Fruit fly (Drosophila melanogaster) whole organism, embryonic: ENCODE results near the gene CG17154.
A peak's percentile ranks its signal among the peaks of the same experiment; 100 is the strongest.

ENCODE experiments used
- Antp ChIP-seq: fragments of 200-800 bp; sonication (Bioruptor generic); optimal IDR thresholded peaks from 3 replicates; lab custom pipeline; 2016; ENCODE audit warnings: missing biosample characterization, missing genetic modification characterization
- Atf-2 ChIP-seq: fragments of 200-800 bp; sonication (Bioruptor generic); optimal IDR thresholded peaks from 2 replicates; lab custom pipeline; 2016; ENCODE audit warnings: missing biosample characterization, missing genetic modification characterization
- CG10565 ChIP-seq: fragments of 200-800 bp; sonication (Bioruptor generic); optimal IDR thresholded peaks from 3 replicates; lab custom pipeline; 2016; ENCODE audit warnings: missing biosample characterization, mild to moderate bottlenecking, missing genetic modification characterization
- CG11560 ChIP-seq: fragments of 200-800 bp; sonication (Bioruptor generic); IDR thresholded peaks from 3 replicates; pipeline ENCODE4 v1.3.6; 2022; ENCODE audit warnings: missing biosample characterization, missing genetic modification characterization
- CG11695 ChIP-seq: fragments of 200-800 bp; sonication (Bioruptor generic); IDR thresholded peaks from 3 replicates; pipeline ENCODE4 v1.3.6; 2022; ENCODE audit warnings: missing biosample characterization, missing genetic modification characterization
- CG12659 ChIP-seq: fragments of 200-800 bp; sonication (Bioruptor generic); optimal IDR thresholded peaks from 3 replicates; lab custom pipeline; 2017; ENCODE audit warnings: mild to moderate bottlenecking, missing biosample characterization, missing genetic modification reagents, missing genetic modification characterization
- CG12769 ChIP-seq: fragments of 200-800 bp; sonication (Bioruptor generic); optimal IDR thresholded peaks from 2 replicates; lab custom pipeline; 2019; ENCODE audit warnings: missing biosample characterization, mild to moderate bottlenecking, missing genetic modification characterization, moderate library complexity
- CG13775 ChIP-seq: fragments of 200-800 bp; sonication (Bioruptor generic); optimal IDR thresholded peaks from 3 replicates; lab custom pipeline; 2017; ENCODE audit warnings: missing biosample characterization, mild to moderate bottlenecking, missing genetic modification characterization
- CG14014 ChIP-seq: fragments of 200-800 bp; sonication (Bioruptor generic); IDR thresholded peaks from 2 replicates; pipeline ENCODE4 v1.3.6; 2022; ENCODE audit warnings: missing biosample characterization, missing genetic modification characterization
- CG1529 ChIP-seq: fragments of 200-800 bp; sonication (Bioruptor generic); optimal IDR thresholded peaks from 3 replicates; lab custom pipeline; 2018; ENCODE audit warnings: missing biosample characterization, missing genetic modification characterization
- CG16779 ChIP-seq: fragments of 200-800 bp; sonication (Bioruptor generic); IDR thresholded peaks from 2 replicates; pipeline ENCODE4 v1.3.6; 2022; ENCODE audit warnings: missing biosample characterization, missing genetic modification characterization
- CG2120 ChIP-seq: fragments of 200-800 bp; sonication (Bioruptor generic); optimal IDR thresholded peaks from 3 replicates; lab custom pipeline; 2016; ENCODE audit warnings: missing biosample characterization, missing genetic modification characterization
- CG31441 ChIP-seq: fragments of 200-800 bp; sonication (Bioruptor generic); IDR thresholded peaks from 2 replicates; pipeline ENCODE4 v1.3.6; 2022; ENCODE audit warnings: missing biosample characterization, missing genetic modification characterization
- CG42726 ChIP-seq: fragments of 200-800 bp; sonication (Bioruptor generic); IDR thresholded peaks from 2 replicates; pipeline ENCODE4 v1.3.6; 2022; ENCODE audit warnings: missing biosample characterization, missing genetic modification characterization; ENCODE audit not compliant: partially characterized antibody
- CG7271 ChIP-seq: fragments of 200-800 bp; sonication (Bioruptor generic); optimal IDR thresholded peaks from 2 replicates; lab custom pipeline; 2018; ENCODE audit warnings: missing biosample characterization, mild to moderate bottlenecking, missing genetic modification characterization, moderate library complexity
- CG8388 ChIP-seq: fragments of 200-800 bp; sonication (Bioruptor generic); optimal IDR thresholded peaks from 2 replicates; lab custom pipeline; 2019; ENCODE audit warnings: missing biosample characterization, mild to moderate bottlenecking, missing genetic modification characterization, moderate library complexity
- CoRest ChIP-seq: fragments of 200-800 bp; sonication (Bioruptor generic); optimal IDR thresholded peaks from 3 replicates; lab custom pipeline; 2018; ENCODE audit warnings: missing biosample characterization, mild to moderate bottlenecking, missing genetic modification characterization, moderate library complexity
- CrebB ChIP-seq: fragments of 200-800 bp; sonication (Bioruptor generic); optimal IDR thresholded peaks from 3 replicates; lab custom pipeline; 2018; ENCODE audit warnings: missing biosample characterization, mild to moderate bottlenecking, missing genetic modification characterization
- Dp ChIP-seq: fragments of 200-800 bp; sonication (Bioruptor generic); optimal IDR thresholded peaks from 2 replicates; lab custom pipeline; 2018; ENCODE audit warnings: missing biosample characterization, mild to moderate bottlenecking, missing genetic modification characterization, moderate library complexity
- Fer2 ChIP-seq: fragments of 200-800 bp; sonication (Bioruptor generic); optimal IDR thresholded peaks from 2 replicates; lab custom pipeline; 2018; ENCODE audit warnings: missing biosample characterization, mild to moderate bottlenecking, missing genetic modification characterization, moderate library complexity
- Hsf ChIP-seq: fragments of 200-800 bp; sonication (Bioruptor generic); optimal IDR thresholded peaks from 3 replicates; lab custom pipeline; 2016; ENCODE audit warnings: missing biosample characterization, missing genetic modification characterization
- Lpt ChIP-seq: fragments of >200 bp; optimal IDR thresholded peaks from 2 replicates; lab custom pipeline; 2018; ENCODE audit warnings: missing biosample characterization, missing genetic modification characterization
- NK7.1 ChIP-seq: fragments of 200-800 bp; sonication (Bioruptor generic); optimal IDR thresholded peaks from 3 replicates; lab custom pipeline; 2016; ENCODE audit warnings: missing biosample characterization, missing genetic modification characterization
- Pdp1 ChIP-seq, 2 experiments: fragments of 200-800 bp; sonication (Bioruptor generic); optimal IDR thresholded peaks; 3 replicates each; lab custom pipeline; 2016; ENCODE audit warnings: missing biosample characterization in 2 of 2, missing genetic modification characterization in 2 of 2, mild to moderate bottlenecking in 1 of 2, moderate library complexity in 1 of 2
- Sox100B ChIP-seq: fragments of 200-800 bp; sonication (Bioruptor generic); optimal IDR thresholded peaks from 3 replicates; lab custom pipeline; 2018; ENCODE audit warnings: missing biosample characterization, mild to moderate bottlenecking, missing genetic modification characterization
- TFAM ChIP-seq: fragments of 200-800 bp; sonication (Bioruptor generic); optimal IDR thresholded peaks from 2 replicates; lab custom pipeline; 2017; ENCODE audit warnings: missing biosample characterization, missing genetic modification characterization, inconsistent platforms
- Vsx1 ChIP-seq: fragments of 200-800 bp; sonication (Bioruptor generic); optimal IDR thresholded peaks from 2 replicates; lab custom pipeline; 2017; ENCODE audit warnings: missing biosample characterization, mild to moderate bottlenecking, missing genetic modification characterization, missing genetic modification reagents
- ap ChIP-seq: fragments of 200-800 bp; sonication (Bioruptor generic); IDR thresholded peaks from 2 replicates; pipeline ENCODE4 v1.3.6; 2022; ENCODE audit warnings: missing biosample characterization, missing genetic modification characterization
- ash1 ChIP-seq: fragments of 200-800 bp; sonication (Bioruptor generic); optimal IDR thresholded peaks from 2 replicates; lab custom pipeline; 2018; ENCODE audit warnings: missing biosample characterization, mild to moderate bottlenecking, missing genetic modification characterization
- emc ChIP-seq: fragments of 200-800 bp; sonication (Bioruptor generic); optimal IDR thresholded peaks from 2 replicates; lab custom pipeline; 2016; ENCODE audit warnings: missing biosample characterization, missing genetic modification characterization
- eve ChIP-seq, 2 experiments: fragments of >200 bp; optimal IDR thresholded peaks; 2 replicates each; lab custom pipeline; 2017; ENCODE audit warnings: missing biosample characterization in 2 of 2, missing genetic modification characterization in 2 of 2
- ewg ChIP-seq: fragments of 200-800 bp; sonication (Bioruptor generic); optimal IDR thresholded peaks from 3 replicates; lab custom pipeline; 2017; ENCODE audit warnings: mild to moderate bottlenecking, missing biosample characterization, missing genetic modification reagents, missing genetic modification characterization
- fd96Cb ChIP-seq: fragments of 200-800 bp; sonication (Bioruptor generic); optimal IDR thresholded peaks from 2 replicates; lab custom pipeline; 2018; ENCODE audit warnings: missing biosample characterization, mild to moderate bottlenecking, missing genetic modification characterization, moderate library complexity
- gcm2 ChIP-seq: fragments of 200-800 bp; sonication (Bioruptor generic); optimal IDR thresholded peaks from 2 replicates; lab custom pipeline; 2016; ENCODE audit warnings: missing biosample characterization, missing genetic modification characterization
- gem ChIP-seq: fragments of 200-800 bp; sonication (Bioruptor generic); optimal IDR thresholded peaks from 2 replicates; lab custom pipeline; 2019; ENCODE audit warnings: missing biosample characterization, mild to moderate bottlenecking, missing genetic modification characterization, moderate library complexity
- hb ChIP-seq: fragments of 200-800 bp; sonication (Bioruptor generic); IDR thresholded peaks from 3 replicates; pipeline ENCODE4 v1.3.6; 2022; ENCODE audit warnings: missing biosample characterization, missing genetic modification characterization; ENCODE audit not compliant: partially characterized antibody
- insv ChIP-seq, 2 experiments: fragments of 200-800 bp; sonication (Bioruptor generic); optimal IDR thresholded peaks; 3 replicates each; lab custom pipeline; 2016 to 2018; ENCODE audit warnings: missing biosample characterization in 2 of 2, missing genetic modification characterization in 2 of 2
- jigr1 ChIP-seq: fragments of 200-800 bp; sonication (Bioruptor generic); IDR thresholded peaks from 3 replicates; pipeline ENCODE4 v1.3.6; 2022; ENCODE audit warnings: missing biosample characterization, missing genetic modification characterization
- kah ChIP-seq: fragments of 200-800 bp; sonication (Bioruptor generic); optimal IDR thresholded peaks from 2 replicates; lab custom pipeline; 2018; ENCODE audit warnings: missing biosample characterization, mild to moderate bottlenecking, missing genetic modification characterization
- kay ChIP-seq: fragments of 200-800 bp; sonication (Bioruptor generic); optimal IDR thresholded peaks from 2 replicates; lab custom pipeline; 2016; ENCODE audit warnings: missing biosample characterization, missing genetic modification characterization
- knrl ChIP-seq: fragments of 200-800 bp; sonication (Bioruptor generic); IDR thresholded peaks from 3 replicates; pipeline ENCODE4 v1.3.6; 2022; ENCODE audit warnings: missing biosample characterization, missing genetic modification characterization; ENCODE audit not compliant: partially characterized antibody
- lab ChIP-seq: fragments of 200-800 bp; sonication (Bioruptor generic); optimal IDR thresholded peaks from 3 replicates; lab custom pipeline; 2017; ENCODE audit warnings: missing biosample characterization, missing genetic modification characterization, mild to moderate bottlenecking, moderate library complexity, missing genetic modification reagents
- luna ChIP-seq: fragments of 200-800 bp; sonication (Bioruptor generic); optimal IDR thresholded peaks from 2 replicates; lab custom pipeline; 2016; ENCODE audit warnings: missing biosample characterization, missing genetic modification characterization
- mam ChIP-seq: fragments of 200-800 bp; sonication (Bioruptor generic); optimal IDR thresholded peaks from 3 replicates; lab custom pipeline; 2016; ENCODE audit warnings: missing biosample characterization, missing genetic modification characterization
- salm ChIP-seq: fragments of 200-800 bp; sonication (Bioruptor generic); optimal IDR thresholded peaks from 2 replicates; lab custom pipeline; 2018; ENCODE audit warnings: missing biosample characterization, mild to moderate bottlenecking, missing genetic modification characterization
- sob ChIP-seq: fragments of 200-800 bp; sonication (Bioruptor generic); IDR thresholded peaks from 2 replicates; pipeline ENCODE4 v1.3.6; 2022; ENCODE audit warnings: missing biosample characterization, missing genetic modification characterization
- sug ChIP-seq: fragments of 200-800 bp; optimal IDR thresholded peaks from 2 replicates; lab custom pipeline; 2019; ENCODE audit warnings: missing biosample characterization, mild to moderate bottlenecking, missing genetic modification characterization, moderate library complexity
- toy ChIP-seq: fragments of 200-800 bp; sonication (Bioruptor generic); IDR thresholded peaks from 2 replicates; pipeline ENCODE4 v1.3.6; 2022; ENCODE audit warnings: missing biosample characterization, missing genetic modification characterization
- wek ChIP-seq: fragments of 200-800 bp; sonication (Bioruptor generic); optimal IDR thresholded peaks from 3 replicates; lab custom pipeline; 2018; ENCODE audit warnings: missing biosample characterization, mild to moderate bottlenecking, missing genetic modification characterization, moderate library complexity
- zen ChIP-seq: fragments of 200-800 bp; sonication (Bioruptor generic); optimal IDR thresholded peaks from 3 replicates; lab custom pipeline; 2018; ENCODE audit warnings: missing biosample characterization, mild to moderate bottlenecking, missing genetic modification characterization, moderate library complexity

The CG17154 gene

DNA sequence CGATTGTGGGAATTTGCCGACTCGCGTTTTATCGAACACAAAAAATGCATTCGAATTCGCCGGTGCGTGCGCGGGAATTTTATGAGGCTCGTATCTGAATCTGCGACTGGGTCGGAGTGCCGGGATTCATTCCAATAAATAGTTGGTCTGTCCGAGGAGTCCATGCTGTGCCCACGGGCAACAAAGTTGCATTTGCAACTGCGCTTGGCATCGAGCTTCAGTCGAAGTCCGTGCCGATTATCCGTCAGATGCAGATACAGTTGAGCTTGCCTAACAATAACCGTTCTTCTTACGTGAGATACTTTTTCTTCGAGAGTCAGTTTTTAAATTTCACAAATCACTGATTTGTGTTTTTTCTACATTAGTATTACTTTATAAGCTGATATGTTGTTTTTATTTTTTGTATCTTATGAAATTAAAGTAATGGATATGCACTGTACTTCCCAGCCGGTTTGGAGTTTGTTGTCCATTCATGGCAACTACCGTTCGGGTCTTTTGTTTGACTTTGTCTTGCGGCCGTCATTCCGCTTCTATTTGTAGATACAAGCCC is 30.1 kb upstream of the CG17154 start (continued):
- TF ChIP-seq CG11695 (no peak), CG1529 (no peak), CG12659 (GFP tag; lab: Kevin White, UChicago) (no peak), hb (GFP tag; lab: Robert Waterston, UW) (peak; percentile 20; the same call in 1 of the 3 replicates), sug (tag; lab: Kevin White, UChicago) (no peak), ap (GFP tag; lab: Robert Waterston, UW) (no peak), NK7.1 (no peak), sob (GFP tag; lab: Robert Waterston, UW) (no peak), TFAM (GFP tag; lab: Kevin White, UChicago) (no peak), eve (GFP tag; optimal IDR thresholded peaks at IDR 0.05; lab: Kevin White, UChicago) (no peak), ewg (GFP tag; lab: Kevin White, UChicago) (no peak), Antp (GFP tag; lab: Kevin White, UChicago) (peak; percentile 0), Atf-2 (GFP tag; lab: Kevin White, UChicago) (no peak), zen (tag; lab: Kevin White, UChicago) (no peak), emc (no peak), knrl (GFP tag; lab: Robert Waterston, UW) (no peak), kah (GFP tag; lab: Kevin White, UChicago) (no peak), CG7271 (tag; lab: Kevin White, UChicago) (no peak), ash1 (GFP tag; lab: Kevin White, UChicago) (no peak), Dp (GFP tag; lab: Kevin White, UChicago) (no peak), mam (GFP tag; lab: Kevin White, UChicago) (no peak), Fer2 (tag; lab: Kevin White, UChicago) (no peak), CG42726 (GFP tag; lab: Robert Waterston, UW) (no peak), CG13775 (GFP tag; lab: Kevin White, UChicago) (no peak), Pdp1 (GFP tag; optimal IDR thresholded peaks at IDR 0.05; lab: Kevin White, UChicago) (peak in 1 of 2 experiments; percentile 16), kay (GFP tag; lab: Kevin White, UChicago) (peak; percentile 14), wek (no peak), CG10565 (GFP tag; lab: Kevin White, UChicago) (no peak), lab (GFP tag; lab: Kevin White, UChicago) (no peak), jigr1 (no peak), CG8388 (GFP tag; lab: Kevin White, UChicago) (peak; percentile 0), Vsx1 (GFP tag; lab: Kevin White, UChicago) (no peak), gem (tag; lab: Kevin White, UChicago) (peak; percentile 54), CG31441 (GFP tag; lab: Robert Waterston, UW) (no peak), CG12769 (tag; lab: Kevin White, UChicago) (no peak), Hsf (GFP tag; lab: Kevin White, UChicago) (no peak), CG14014 (GFP tag; lab: Robert Waterston, UW) (no peak), CoRest (no peak), gcm2 (GFP tag; lab: Kevin White, UChicago) (no peak), toy (GFP tag; lab: Robert Waterston, UW) (no peak), fd96Cb (peak; percentile 62), CG16779 (GFP tag; lab: Robert Waterston, UW) (no peak), CG2120 (GFP tag; lab: Kevin White, UChicago) (no peak), CG11560 (tag; lab: Robert Waterston, UW) (0 out of 3 replicates have a peak, but pooled peaks have one; percentile 45), Sox100B (peak; percentile 48), luna (GFP tag; lab: Kevin White, UChicago) (no peak), Lpt (GFP tag; lab: Kevin White, UChicago) (no peak), CrebB (no peak), salm (tag; lab: Kevin White, UChicago) (no peak), insv (GFP tag; optimal IDR thresholded peaks at IDR 0.05; lab: Kevin White, UChicago) (no peak)
